Worm (Caenorhabditis elegans) whole organism, midembryonic: ENCODE measurements around the gene fbxa-14.

ENCODE experiments used
- T22C8.4 ChIP-seq: fragments of 200-800 bp; sonication (Bioruptor generic); IDR thresholded peaks from 2 replicates; pipeline ENCODE4 v1.3.6; 2022; ENCODE audit warnings: missing genetic modification characterization, missing compliant biosample characterization
- cog-1 ChIP-seq: sonication (generic microtip); optimal IDR thresholded peaks from 2 replicates; lab custom pipeline; 2016; ENCODE audit warnings: missing genetic modification characterization, missing compliant biosample characterization
- flt-1 ChIP-seq: fragments of 200-800 bp; sonication (Bioruptor generic); IDR thresholded peaks from 2 replicates; pipeline ENCODE4 v1.3.6; 2022; ENCODE audit warnings: missing genetic modification characterization, missing compliant biosample characterization
- klf-2 ChIP-seq: fragments of 200-800 bp; sonication (Bioruptor generic); conservative IDR thresholded peaks from 2 replicates; pipeline ENCODE4 v1.3.6; 2022; ENCODE audit warnings: missing genetic modification reagents, missing genetic modification characterization, missing compliant biosample characterization
- med-1 ChIP-seq: sonication (generic microtip); optimal IDR thresholded peaks from 2 replicates; lab custom pipeline; 2017; ENCODE audit warnings: missing genetic modification characterization, mild to moderate bottlenecking, missing compliant biosample characterization, antibody characterized with exemption, missing genetic modification reagents; ENCODE audit not compliant: insufficient read depth
- ref-1 ChIP-seq: fragments of 200-800 bp; sonication (Bioruptor generic); conservative IDR thresholded peaks from 2 replicates; pipeline ENCODE4 v1.3.6; 2022; ENCODE audit warnings: missing genetic modification reagents, missing genetic modification characterization, missing compliant biosample characterization
- tab-1 ChIP-seq: fragments of 200-800 bp; sonication (Bioruptor generic); IDR thresholded peaks from 2 replicates; pipeline ENCODE4 v1.3.6; 2022; ENCODE audit warnings: missing genetic modification characterization, missing compliant biosample characterization
- ztf-23 ChIP-seq: fragments of 200-800 bp; sonication (Bioruptor generic); IDR thresholded peaks from 2 replicates; pipeline ENCODE4 v1.3.6; 2022; ENCODE audit warnings: missing genetic modification reagents, missing genetic modification characterization, missing compliant biosample characterization
- ztf-29 ChIP-seq: fragments of 200-800 bp; sonication (Bioruptor generic); IDR thresholded peaks from 2 replicates; pipeline ENCODE4 v1.3.6; 2022; ENCODE audit warnings: missing genetic modification reagents, missing genetic modification characterization, missing compliant biosample characterization

The fbxa-14 gene

DNA sequence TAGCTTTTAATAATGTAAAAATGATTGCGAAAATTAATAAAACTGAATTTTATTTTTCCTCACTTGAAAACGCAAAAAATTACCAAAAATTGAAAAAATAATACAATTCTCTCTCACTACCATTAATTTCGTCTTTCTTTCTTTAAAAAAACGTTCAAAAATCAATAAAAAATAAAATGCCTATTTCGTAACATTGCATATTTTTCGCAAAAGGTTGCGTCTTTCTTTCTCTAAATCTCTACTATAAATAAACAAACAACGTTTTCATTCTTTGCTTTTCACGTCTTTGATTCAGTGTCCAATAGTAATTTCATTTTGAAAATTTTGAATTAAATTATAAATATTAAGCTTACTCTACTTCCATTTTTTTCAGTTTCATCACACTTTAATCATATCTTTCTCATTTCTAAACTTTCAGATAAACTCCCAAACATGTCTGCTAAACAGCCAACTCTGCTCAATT, 39.8 kb downstream of the fbxa-14 start, which contains the start of gene fbxa-37:
fbxa-37 (plus strand) TSS at position 413 of the 463 bp plus-strand sequence.
- no peak for TF ChIP-seq med-1 (GFP tag; lab: Kevin White, UChicago)

ce11 chrIII:1279197-1279596, 45.2 kb downstream of the fbxa-14 start:
- TF ChIP-seq ref-1 (GFP tag; lab: Robert Waterston, UW) = no peak
- no peak for TF ChIP-seq klf-2 (GFP tag; lab: Robert Waterston, UW)
- TF ChIP-seq ztf-29 (GFP tag; lab: Robert Waterston, UW) = no peak
- TF ChIP-seq med-1 (GFP tag; lab: Kevin White, UChicago) = no peak
- TF ChIP-seq T22C8.4 (GFP tag; lab: Robert Waterston, UW) = no peak
- TF ChIP-seq tab-1 (GFP tag; lab: Robert Waterston, UW) = no peak
- TF ChIP-seq flt-1 (GFP tag; lab: Robert Waterston, UW) = no peak
- TF ChIP-seq ztf-23 = no peak
- no peak for TF ChIP-seq cog-1 (tag; lab: Kevin White, UChicago)

ce11 chrIII:1275513-1275912, 48.9 kb downstream of the fbxa-14 start, which contains the start of gene fbxa-30:
Gene fbxa-30, minus strand, starts transcription at chrIII:1275613.
- no peak for TF ChIP-seq cog-1 (tag; lab: Kevin White, UChicago)
- no peak for TF ChIP-seq ref-1 (GFP tag; lab: Robert Waterston, UW)
- TF ChIP-seq ztf-23 = no peak
- no peak for TF ChIP-seq T22C8.4 (GFP tag; lab: Robert Waterston, UW)
- TF ChIP-seq klf-2 (GFP tag; lab: Robert Waterston, UW) = no peak
- TF ChIP-seq flt-1 (GFP tag; lab: Robert Waterston, UW) = no peak
- TF ChIP-seq tab-1 (GFP tag; lab: Robert Waterston, UW) = no peak
- TF ChIP-seq med-1 (GFP tag; lab: Kevin White, UChicago) = no peak
- TF ChIP-seq ztf-29 (GFP tag; lab: Robert Waterston, UW) = no peak

- TF ChIP-seq ref-1 (GFP tag; lab: Robert Waterston, UW) (no peak), T22C8.4 (GFP tag; lab: Robert Waterston, UW) (no peak), klf-2 (GFP tag; lab: Robert Waterston, UW) (no peak), ztf-29 (GFP tag; lab: Robert Waterston, UW) (no peak), tab-1 (GFP tag; lab: Robert Waterston, UW) (no peak), cog-1 (tag; lab: Kevin White, UChicago) (no peak), ztf-23 (no peak), med-1 (GFP tag; lab: Kevin White, UChicago) (no peak), flt-1 (GFP tag; lab: Robert Waterston, UW) (no peak)
Observed at ce11 chrIII:1273655-1274328, 50.6 kb downstream of the fbxa-14 start, which contains the start of gene fbxa-29. Gene fbxa-29, minus strand, starts transcription at chrIII:1273705.
